Worm (Caenorhabditis elegans) whole organism, mixed stage, embryonic: ENCODE measurements around the gene srsx-7.
A peak's percentile ranks its signal among the peaks of the same experiment; 100 is the strongest.

ENCODE experiments used
- M03D4.4 ChIP-seq: sonication (generic microtip); optimal IDR thresholded peaks from 2 replicates; lab custom pipeline; 2017; ENCODE audit warnings: mild to moderate bottlenecking, missing genetic modification characterization, missing compliant biosample characterization
- bed-3 ChIP-seq: fragments of 200-800 bp; sonication (Bioruptor generic); optimal IDR thresholded peaks from 3 replicates; lab custom pipeline; 2018; ENCODE audit warnings: mild to moderate bottlenecking, missing genetic modification characterization, moderate library complexity, missing compliant biosample characterization
- blmp-1 ChIP-seq: fragments of 150-350 bp; optimal IDR thresholded peaks from 2 replicates; lab custom pipeline; 2014; ENCODE audit warnings: missing biosample characterization, missing genetic modification characterization
- ceh-39 ChIP-seq: fragments of 150-350 bp; optimal IDR thresholded peaks from 2 replicates; lab custom pipeline; 2014; ENCODE audit warnings: missing biosample characterization, missing genetic modification characterization
- ceh-43 ChIP-seq: fragments of 200-800 bp; sonication (Bioruptor generic); optimal IDR thresholded peaks from 2 replicates; lab custom pipeline; 2018; ENCODE audit warnings: mild to moderate bottlenecking, missing genetic modification characterization, moderate library complexity, missing compliant biosample characterization
- ceh-83 ChIP-seq: fragments of 200-800 bp; sonication (Bioruptor generic); optimal IDR thresholded peaks from 2 replicates; lab custom pipeline; 2018; ENCODE audit warnings: mild to moderate bottlenecking, missing genetic modification characterization, missing compliant biosample characterization
- ces-1 ChIP-seq: fragments of 150-350 bp; optimal IDR thresholded peaks from 2 replicates; lab custom pipeline; 2014; ENCODE audit warnings: missing biosample characterization, missing genetic modification reagents, missing genetic modification characterization
- cnd-1 ChIP-seq: fragments of 200-800 bp; sonication (Bioruptor generic); optimal IDR thresholded peaks from 2 replicates; lab custom pipeline; 2018; ENCODE audit warnings: mild to moderate bottlenecking, missing genetic modification characterization, missing compliant biosample characterization
- drap-1 ChIP-seq: fragments of 200-800 bp; sonication (Bioruptor generic); optimal IDR thresholded peaks from 3 replicates; lab custom pipeline; 2018; ENCODE audit warnings: mild to moderate bottlenecking, missing genetic modification characterization, missing compliant biosample characterization
- elt-1 ChIP-seq: sonication (generic microtip); optimal IDR thresholded peaks from 2 replicates; lab custom pipeline; 2017; ENCODE audit warnings: missing genetic modification characterization, mild to moderate bottlenecking, missing compliant biosample characterization, antibody characterized with exemption, moderate library complexity, borderline replicate concordance; ENCODE audit not compliant: insufficient read depth
- elt-3 ChIP-seq: fragments of 150-350 bp; optimal IDR thresholded peaks from 2 replicates; lab custom pipeline; 2014; ENCODE audit warnings: missing biosample characterization, missing genetic modification characterization
- flh-1 ChIP-seq: fragments of 200-800 bp; sonication (Bioruptor generic); optimal IDR thresholded peaks from 2 replicates; lab custom pipeline; 2018; ENCODE audit warnings: mild to moderate bottlenecking, missing genetic modification characterization, moderate library complexity, missing compliant biosample characterization
- ham-2 ChIP-seq: fragments of 200-800 bp; sonication (Bioruptor generic); optimal IDR thresholded peaks from 2 replicates; lab custom pipeline; 2018; ENCODE audit warnings: mild to moderate bottlenecking, missing genetic modification characterization, missing compliant biosample characterization
- hlh-1 ChIP-seq: fragments of 150-350 bp; optimal IDR thresholded peaks from 2 replicates; lab custom pipeline; 2014; ENCODE audit warnings: missing biosample characterization, missing genetic modification reagents, missing genetic modification characterization
- lin-13 ChIP-seq: fragments of 150-350 bp; optimal IDR thresholded peaks from 2 replicates; lab custom pipeline; 2014; ENCODE audit warnings: missing biosample characterization, missing genetic modification characterization
- lin-32 ChIP-seq: fragments of 200-800 bp; sonication (Bioruptor generic); optimal IDR thresholded peaks from 2 replicates; lab custom pipeline; 2018; ENCODE audit warnings: mild to moderate bottlenecking, missing genetic modification characterization, missing compliant biosample characterization
- lsy-2 ChIP-seq: fragments of 150-350 bp; optimal IDR thresholded peaks from 2 replicates; lab custom pipeline; 2014; ENCODE audit warnings: missing biosample characterization, missing genetic modification characterization
- mab-5 ChIP-seq: fragments of 150-350 bp; optimal IDR thresholded peaks from 2 replicates; lab custom pipeline; 2014; ENCODE audit warnings: missing biosample characterization, missing genetic modification characterization
- mep-1 ChIP-seq: fragments of 150-350 bp; optimal IDR thresholded peaks from 2 replicates; lab custom pipeline; 2017; ENCODE audit warnings: missing biosample characterization, missing genetic modification reagents, missing genetic modification characterization, inconsistent platforms
- mls-2 ChIP-seq: sonication (generic microtip); optimal IDR thresholded peaks from 2 replicates; lab custom pipeline; 2016; ENCODE audit warnings: mild to moderate bottlenecking, missing genetic modification characterization, moderate library complexity, missing compliant biosample characterization
- nhr-12 ChIP-seq: fragments of 150-350 bp; optimal IDR thresholded peaks from 2 replicates; lab custom pipeline; 2014; ENCODE audit warnings: missing biosample characterization, missing genetic modification characterization
- nhr-237 ChIP-seq: fragments of 150-350 bp; optimal IDR thresholded peaks from 2 replicates; lab custom pipeline; 2014; ENCODE audit warnings: missing biosample characterization, missing genetic modification characterization
- nhr-28 ChIP-seq: fragments of 150-350 bp; optimal IDR thresholded peaks from 2 replicates; lab custom pipeline; 2014; ENCODE audit warnings: missing biosample characterization, missing genetic modification characterization
- nhr-76 ChIP-seq: sonication (generic microtip); optimal IDR thresholded peaks from 2 replicates; lab custom pipeline; 2017; ENCODE audit warnings: missing biosample characterization, missing genetic modification characterization
- pha-4 ChIP-seq: fragments of 150-350 bp; optimal IDR thresholded peaks from 2 replicates; lab custom pipeline; 2018; ENCODE audit warnings: missing biosample characterization, missing genetic modification reagents, missing genetic modification characterization
- sem-2 ChIP-seq: fragments of 200-800 bp; sonication (Bioruptor generic); optimal IDR thresholded peaks from 2 replicates; lab custom pipeline; 2018; ENCODE audit warnings: mild to moderate bottlenecking, missing genetic modification characterization, missing compliant biosample characterization
- snpc-4 ChIP-seq: fragments of 150-350 bp; optimal IDR thresholded peaks from 2 replicates; lab custom pipeline; 2014; ENCODE audit warnings: missing biosample characterization, missing genetic modification characterization
- sptf-1 ChIP-seq: sonication (generic microtip); optimal IDR thresholded peaks from 2 replicates; lab custom pipeline; 2017; ENCODE audit warnings: mild to moderate bottlenecking, missing genetic modification characterization, moderate library complexity, missing compliant biosample characterization
- tbx-8 ChIP-seq: fragments of 200-800 bp; sonication (Bioruptor generic); optimal IDR thresholded peaks from 2 replicates; lab custom pipeline; 2018; ENCODE audit warnings: mild to moderate bottlenecking, missing genetic modification characterization, moderate library complexity, missing compliant biosample characterization
- unc-120 ChIP-seq: sonication (generic microtip); optimal IDR thresholded peaks from 2 replicates; lab custom pipeline; 2017; ENCODE audit warnings: missing genetic modification characterization, missing compliant biosample characterization; ENCODE audit not compliant: poor library complexity, severe bottlenecking
- unc-39 ChIP-seq: fragments of 150-350 bp; optimal IDR thresholded peaks from 2 replicates; lab custom pipeline; 2014; ENCODE audit warnings: missing biosample characterization, missing genetic modification characterization
- unc-62 ChIP-seq: fragments of 150-350 bp; optimal IDR thresholded peaks from 2 replicates; lab custom pipeline; 2014; ENCODE audit warnings: missing biosample characterization, missing genetic modification reagents, missing genetic modification characterization
- zip-8 ChIP-seq: fragments of 150-350 bp; optimal IDR thresholded peaks from 2 replicates; lab custom pipeline; 2014; ENCODE audit warnings: missing biosample characterization, missing genetic modification characterization
- ztf-11 ChIP-seq: fragments of 150-350 bp; optimal IDR thresholded peaks from 2 replicates; lab custom pipeline; 2014; ENCODE audit warnings: missing biosample characterization, missing genetic modification characterization

The srsx-7 gene

DNA sequence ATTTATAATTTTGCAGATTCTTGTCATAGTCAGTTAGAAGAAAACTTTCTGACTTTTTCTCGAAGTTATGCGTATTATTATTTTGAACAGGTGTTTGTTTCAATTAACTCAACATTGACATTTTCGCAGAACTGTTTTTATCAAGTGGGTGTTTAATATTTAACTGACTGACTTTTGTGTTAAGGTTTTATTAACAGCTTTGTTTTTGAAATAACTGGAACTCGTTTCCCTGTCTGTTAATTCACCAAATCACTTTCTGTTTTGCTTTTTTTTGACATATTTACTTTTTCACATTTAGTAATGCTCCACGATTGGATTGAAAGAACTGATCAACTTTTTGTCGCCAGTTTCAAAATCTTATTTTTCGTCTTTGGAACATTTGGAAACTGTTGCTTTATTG is at the start of gene srsx-7:
Gene srsx-7 (plus strand): TSS at position 301 of the 400 bp plus-strand sequence.
- no peak for TF ChIP-seq ztf-11 (tag; lab: Kevin White, UChicago)
- TF ChIP-seq lin-32 (GFP tag; lab: Kevin White, UChicago) = no peak
- no peak for TF ChIP-seq unc-120
- no peak for TF ChIP-seq ces-1 (GFP tag; lab: Kevin White, UChicago)
- TF ChIP-seq mep-1 (tag; lab: Kevin White, UChicago) = no peak
- TF ChIP-seq nhr-237 (tag; lab: Kevin White, UChicago) = no peak
- no peak for TF ChIP-seq cnd-1 (tag; lab: Kevin White, UChicago)
- TF ChIP-seq nhr-12 = no peak
- no peak for TF ChIP-seq mab-5 (tag; lab: Kevin White, UChicago)
- no peak for TF ChIP-seq blmp-1 (tag; lab: Kevin White, UChicago)
- no peak for TF ChIP-seq hlh-1 (tag; lab: Kevin White, UChicago)
- TF ChIP-seq, all 35 proteins: peak for 0

- TF ChIP-seq ztf-11 (tag; lab: Kevin White, UChicago) (no peak), elt-1 (tag; lab: Kevin White, UChicago) (no peak), blmp-1 (tag; lab: Kevin White, UChicago) (no peak), ceh-83 (GFP tag; lab: Kevin White, UChicago) (no peak), lin-32 (GFP tag; lab: Kevin White, UChicago) (no peak), drap-1 (no peak), ceh-43 (GFP tag; lab: Kevin White, UChicago) (no peak), pha-4 (tag; lab: Kevin White, UChicago) (no peak), snpc-4 (tag; lab: Kevin White, UChicago) (no peak), nhr-237 (tag; lab: Kevin White, UChicago) (no peak), nhr-12 (no peak)
Observed at ce11 chrV:7876881-7877475, 48.6 kb upstream of the srsx-7 start, which contains the start of gene F40A3.3. Gene F40A3.3 (plus strand): TSS chrV:7877444.

DNA sequence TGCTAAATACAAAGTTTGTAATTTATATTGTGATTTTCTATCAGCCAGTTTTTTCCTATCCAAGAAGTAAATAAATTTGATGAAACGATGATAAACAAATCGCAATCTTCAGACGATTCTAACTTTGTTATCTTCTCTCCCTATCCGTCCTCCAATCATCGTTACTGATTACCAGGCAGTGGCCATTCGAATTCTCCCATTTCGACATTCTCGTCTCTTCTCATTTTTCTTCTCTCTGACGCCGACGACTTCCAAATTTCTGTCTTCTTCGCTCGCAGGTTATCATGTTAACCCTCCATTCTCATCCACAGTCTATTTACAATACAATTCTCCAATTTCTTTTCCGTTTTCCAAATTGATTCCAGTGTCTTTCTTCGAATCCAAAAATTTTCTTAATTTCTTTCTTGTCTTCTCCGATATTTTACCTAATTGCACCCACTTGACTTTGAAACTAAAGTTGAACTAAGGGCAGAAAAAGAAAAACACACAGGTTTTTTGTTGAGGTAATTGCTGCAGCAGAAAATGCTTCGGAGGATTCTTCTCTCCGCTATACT is 47.1 kb upstream of the srsx-7 start, which contains the start of gene F40A3.2:
Gene F40A3.2 (plus strand): TSS at position 504 of the 554 bp plus-strand sequence.
- TF ChIP-seq lin-13 (tag; lab: Kevin White, UChicago) = no peak
- TF ChIP-seq tbx-8 (GFP tag; lab: Kevin White, UChicago) = no peak
- no peak for TF ChIP-seq unc-62 (GFP tag; lab: Kevin White, UChicago)
- TF ChIP-seq mls-2 = no peak
- TF ChIP-seq cnd-1 (tag; lab: Kevin White, UChicago) = no peak
- no peak for TF ChIP-seq elt-1 (tag; lab: Kevin White, UChicago)
- TF ChIP-seq blmp-1 (tag; lab: Kevin White, UChicago) = no peak
- no peak for TF ChIP-seq lin-32 (GFP tag; lab: Kevin White, UChicago)
- TF ChIP-seq pha-4 (tag; lab: Kevin White, UChicago) = no peak
- no peak for TF ChIP-seq bed-3
- TF ChIP-seq sem-2 (GFP tag; lab: Kevin White, UChicago) = no peak
- no peak for TF ChIP-seq unc-39
- TF ChIP-seq mep-1 (tag; lab: Kevin White, UChicago) = no peak
- TF ChIP-seq ceh-39 (tag; lab: Kevin White, UChicago) = no peak
- TF ChIP-seq nhr-28 (tag; lab: Kevin White, UChicago) = no peak
- TF ChIP-seq ham-2 (GFP tag; lab: Kevin White, UChicago) = no peak
- no peak for TF ChIP-seq ceh-83 (GFP tag; lab: Kevin White, UChicago)
- TF ChIP-seq snpc-4 (tag; lab: Kevin White, UChicago) = no peak
- TF ChIP-seq nhr-237 (tag; lab: Kevin White, UChicago) = no peak
- TF ChIP-seq nhr-76 (tag; lab: Kevin White, UChicago) = no peak

ce11 chrV:7884441-7884840 is 41.1 kb upstream of the srsx-7 start:
- peak; percentile 27 for TF ChIP-seq ces-1 (GFP tag; lab: Kevin White, UChicago)
- TF ChIP-seq M03D4.4 (tag; lab: Kevin White, UChicago) = no peak

ce11 chrV:7888036-7888435 is 37.5 kb upstream of the srsx-7 start:
- TF ChIP-seq lsy-2 (tag; lab: Kevin White, UChicago) (no peak), elt-1 (tag; lab: Kevin White, UChicago) (no peak), sptf-1 (tag; lab: Kevin White, UChicago) (no peak), drap-1 (no peak), tbx-8 (GFP tag; lab: Kevin White, UChicago) (no peak), M03D4.4 (tag; lab: Kevin White, UChicago) (no peak), nhr-28 (tag; lab: Kevin White, UChicago) (no peak), mls-2 (no peak), sem-2 (GFP tag; lab: Kevin White, UChicago) (no peak), elt-3 (tag; lab: Kevin White, UChicago) (no peak), ceh-39 (tag; lab: Kevin White, UChicago) (no peak), bed-3 (no peak), zip-8 (no peak), flh-1 (GFP tag; lab: Kevin White, UChicago) (no peak), nhr-237 (tag; lab: Kevin White, UChicago) (no peak), mab-5 (tag; lab: Kevin White, UChicago) (no peak), ztf-11 (tag; lab: Kevin White, UChicago) (no peak), nhr-12 (no peak), pha-4 (tag; lab: Kevin White, UChicago) (no peak), unc-120 (no peak)
